Fruit fly (Drosophila melanogaster) whole organism, pupa: ENCODE data around the gene CG2157.

Experiments
- CG10348 ChIP-seq: fragments of 200-800 bp; sonication (Bioruptor generic); IDR thresholded peaks from 2 replicates; pipeline ENCODE4 v1.3.6; 2022; ENCODE audit warnings: missing biosample characterization, missing genetic modification characterization
- CG14655 ChIP-seq: fragments of 200-800 bp; sonication (Bioruptor generic); optimal IDR thresholded peaks from 3 replicates; lab custom pipeline; 2017; ENCODE audit warnings: mild to moderate bottlenecking, missing biosample characterization, missing genetic modification reagents, missing genetic modification characterization
- CG17806 ChIP-seq: fragments of 200-800 bp; sonication (Bioruptor generic); optimal IDR thresholded peaks from 2 replicates; lab custom pipeline; 2018; ENCODE audit warnings: missing biosample characterization, mild to moderate bottlenecking, missing genetic modification characterization, moderate library complexity
- CG32121 ChIP-seq: fragments of 200-800 bp; sonication (Bioruptor generic); IDR thresholded peaks from 2 replicates; pipeline ENCODE4 v1.3.6; 2022; ENCODE audit warnings: missing biosample characterization, missing genetic modification characterization
- CG8159 ChIP-seq: fragments of 200-800 bp; sonication (Bioruptor generic); optimal IDR thresholded peaks from 3 replicates; lab custom pipeline; 2018; ENCODE audit warnings: missing biosample characterization, mild to moderate bottlenecking, missing genetic modification characterization, moderate library complexity
- CG8301 ChIP-seq: fragments of 200-800 bp; sonication (Bioruptor generic); optimal IDR thresholded peaks from 2 replicates; lab custom pipeline; 2018; ENCODE audit warnings: missing biosample characterization, mild to moderate bottlenecking, missing genetic modification characterization
- D1 ChIP-seq: fragments of 200-800 bp; sonication (Bioruptor generic); optimal IDR thresholded peaks from 2 replicates; lab custom pipeline; 2018; ENCODE audit warnings: missing biosample characterization, mild to moderate bottlenecking, missing genetic modification characterization, moderate library complexity
- EcR ChIP-seq: fragments of 200-800 bp; sonication (Bioruptor generic); optimal IDR thresholded peaks from 3 replicates; lab custom pipeline; 2019; ENCODE audit warnings: missing biosample characterization, missing genetic modification characterization, mild to moderate bottlenecking, moderate library complexity, missing genetic modification reagents
- fd96Ca ChIP-seq: fragments of 200-800 bp; sonication (Bioruptor generic); IDR thresholded peaks from 3 replicates; pipeline ENCODE4 v1.3.6; 2022; ENCODE audit warnings: missing biosample characterization, missing genetic modification characterization
- gl ChIP-seq: fragments of 200-800 bp; sonication (Bioruptor generic); optimal IDR thresholded peaks from 2 replicates; lab custom pipeline; 2018; ENCODE audit warnings: missing biosample characterization, mild to moderate bottlenecking, missing genetic modification characterization
- rn ChIP-seq: fragments of 200-800 bp; sonication (Bioruptor generic); IDR thresholded peaks from 2 replicates; pipeline ENCODE4 v1.3.6; 2022; ENCODE audit warnings: missing biosample characterization, missing genetic modification characterization

DNA sequence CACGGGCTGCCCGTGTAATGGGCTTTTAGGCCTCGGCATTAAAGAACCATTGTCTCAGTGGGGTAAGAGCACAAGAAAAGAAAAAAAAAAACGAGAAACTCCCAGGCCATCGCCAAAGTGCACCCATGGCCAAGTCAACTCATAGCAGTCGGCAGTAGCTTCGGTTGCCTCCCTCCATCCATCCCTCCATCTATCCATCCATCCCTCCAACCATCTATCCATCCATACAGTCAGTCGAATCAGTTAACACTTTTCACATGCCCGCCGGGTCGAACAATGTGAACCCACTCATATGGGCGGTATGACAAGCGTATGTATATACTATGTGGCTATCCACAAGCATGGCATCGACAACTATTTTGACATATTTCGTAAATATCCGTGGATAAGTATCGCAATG, 1.4 kb upstream of the CG2157 start:
- TF ChIP-seq D1 (tag; lab: Kevin White, UChicago) (no peak), fd96Ca (no peak), CG8159 (tag; lab: Kevin White, UChicago) (no peak), EcR (GFP tag; lab: Kevin White, UChicago) (no peak), CG32121 (GFP tag; lab: Robert Waterston, UW) (no peak), rn (no peak), CG17806 (tag; lab: Kevin White, UChicago) (no peak), CG14655 (no peak), CG8301 (tag; lab: Kevin White, UChicago) (no peak), CG10348 (GFP tag; lab: Robert Waterston, UW) (no peak), gl (tag; lab: Kevin White, UChicago) (no peak)
